Fruit fly (Drosophila melanogaster) S2 (cell line): ENCODE results near the gene Yp2.

Source experiments
- CG8478 ChIP-seq: fragments of >200 bp; optimal IDR thresholded peaks from 2 replicates; lab custom pipeline; 2018
- CTCF ChIP-seq, 2 experiments: fragments of >200 bp; optimal IDR thresholded peaks; 2 replicates each; lab custom pipeline; 2018

- TF ChIP-seq CG8478 (lab: Kevin White, UChicago): no peak
- no peak for TF ChIP-seq CTCF (optimal IDR thresholded peaks at IDR 0.05; lab: Kevin White, UChicago)
Measured at dm6 chrX:10008576-10009260, 43.7 kb downstream of the Yp2 start, which contains the start of gene CG33557.
